Worm (Caenorhabditis elegans) whole organism, mixed stage, embryonic: ENCODE measurements around the gene C01C10.2.

Source experiments
- blmp-1 ChIP-seq: fragments of 150-350 bp; optimal IDR thresholded peaks from 2 replicates; lab custom pipeline; 2014; ENCODE audit warnings: missing biosample characterization, missing genetic modification characterization
- cnd-1 ChIP-seq: fragments of 200-800 bp; sonication (Bioruptor generic); optimal IDR thresholded peaks from 2 replicates; lab custom pipeline; 2018; ENCODE audit warnings: mild to moderate bottlenecking, missing genetic modification characterization, missing compliant biosample characterization
- drap-1 ChIP-seq: fragments of 200-800 bp; sonication (Bioruptor generic); optimal IDR thresholded peaks from 3 replicates; lab custom pipeline; 2018; ENCODE audit warnings: mild to moderate bottlenecking, missing genetic modification characterization, missing compliant biosample characterization
- lin-13 ChIP-seq: fragments of 150-350 bp; optimal IDR thresholded peaks from 2 replicates; lab custom pipeline; 2014; ENCODE audit warnings: missing biosample characterization, missing genetic modification characterization
- lsy-2 ChIP-seq: fragments of 150-350 bp; optimal IDR thresholded peaks from 2 replicates; lab custom pipeline; 2014; ENCODE audit warnings: missing biosample characterization, missing genetic modification characterization
- mab-5 ChIP-seq: fragments of 150-350 bp; optimal IDR thresholded peaks from 2 replicates; lab custom pipeline; 2014; ENCODE audit warnings: missing biosample characterization, missing genetic modification characterization
- mep-1 ChIP-seq: fragments of 150-350 bp; optimal IDR thresholded peaks from 2 replicates; lab custom pipeline; 2017; ENCODE audit warnings: missing biosample characterization, missing genetic modification reagents, missing genetic modification characterization, inconsistent platforms
- nhr-12 ChIP-seq: fragments of 150-350 bp; optimal IDR thresholded peaks from 2 replicates; lab custom pipeline; 2014; ENCODE audit warnings: missing biosample characterization, missing genetic modification characterization
- nhr-237 ChIP-seq: fragments of 150-350 bp; optimal IDR thresholded peaks from 2 replicates; lab custom pipeline; 2014; ENCODE audit warnings: missing biosample characterization, missing genetic modification characterization
- pha-4 ChIP-seq: fragments of 150-350 bp; optimal IDR thresholded peaks from 2 replicates; lab custom pipeline; 2018; ENCODE audit warnings: missing biosample characterization, missing genetic modification reagents, missing genetic modification characterization
- unc-39 ChIP-seq: fragments of 150-350 bp; optimal IDR thresholded peaks from 2 replicates; lab custom pipeline; 2014; ENCODE audit warnings: missing biosample characterization, missing genetic modification characterization
- unc-62 ChIP-seq: fragments of 150-350 bp; optimal IDR thresholded peaks from 2 replicates; lab custom pipeline; 2014; ENCODE audit warnings: missing biosample characterization, missing genetic modification reagents, missing genetic modification characterization
- ztf-11 ChIP-seq: fragments of 150-350 bp; optimal IDR thresholded peaks from 2 replicates; lab custom pipeline; 2014; ENCODE audit warnings: missing biosample characterization, missing genetic modification characterization

DNA sequence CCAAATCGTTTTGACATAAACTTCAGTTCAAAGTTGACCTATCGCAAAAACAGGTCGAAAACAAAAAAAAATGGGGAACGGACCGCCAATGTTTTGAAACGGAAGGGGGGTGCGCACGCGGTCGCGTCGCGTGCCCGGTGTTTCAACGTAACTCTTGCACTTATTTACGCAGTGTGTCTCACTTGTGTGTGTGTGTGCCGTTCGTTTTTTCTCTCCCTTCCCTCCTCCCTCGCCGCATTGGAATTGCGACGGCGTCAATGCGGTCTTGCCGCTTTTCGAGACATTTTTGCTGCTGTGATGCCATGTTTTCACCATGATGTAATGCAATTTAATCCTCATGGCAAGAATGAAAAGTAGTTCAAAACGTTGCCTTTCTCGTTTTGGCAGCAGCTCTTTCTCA, 40.6 kb upstream of the C01C10.2 start:
- TF ChIP-seq blmp-1 (tag; lab: Kevin White, UChicago) (no peak), ztf-11 (tag; lab: Kevin White, UChicago) (no peak), nhr-237 (tag; lab: Kevin White, UChicago) (no peak), lsy-2 (tag; lab: Kevin White, UChicago) (no peak), drap-1 (GFP tag; lab: Kevin White, UChicago) (peak; percentile 37), lin-13 (tag; lab: Kevin White, UChicago) (peak; percentile 49), mep-1 (peak; percentile 56), unc-62 (GFP tag; lab: Kevin White, UChicago) (no peak), cnd-1 (tag; lab: Kevin White, UChicago) (peak; percentile 32), mab-5 (tag; lab: Kevin White, UChicago) (no peak), nhr-12 (tag; lab: Kevin White, UChicago) (no peak), unc-39 (tag; lab: Kevin White, UChicago) (no peak), pha-4 (tag; lab: Kevin White, UChicago) (peak; percentile 65)
